Worm (Caenorhabditis elegans) whole organism, L1 larva: ENCODE measurements around the gene mom-1.

ENCODE experiments used
- C04F5.9 ChIP-seq: sonication (generic microtip); optimal IDR thresholded peaks from 2 replicates; lab custom pipeline; 2016; ENCODE audit warnings: missing genetic modification characterization, missing compliant biosample characterization
- F16B12.6 ChIP-seq: fragments of 150-350 bp; optimal IDR thresholded peaks from 2 replicates; lab custom pipeline; 2014; ENCODE audit warnings: missing biosample characterization, missing genetic modification characterization
- Y116A8C.19 ChIP-seq: sonication (generic microtip); optimal IDR thresholded peaks from 2 replicates; lab custom pipeline; 2016; ENCODE audit warnings: missing compliant biosample characterization, missing genetic modification characterization, borderline replicate concordance
- aha-1 ChIP-seq: fragments of 150-350 bp; optimal IDR thresholded peaks from 2 replicates; lab custom pipeline; 2014; ENCODE audit warnings: missing biosample characterization, missing genetic modification characterization
- ceh-82 ChIP-seq, 3 experiments: fragments of 150-350 bp in 1 of 3; sonication (generic microtip) in 2 of 3; optimal IDR thresholded peaks; 2 replicates each; lab custom pipeline; 2014 to 2017; ENCODE audit warnings: missing biosample characterization in 3 of 3, missing genetic modification characterization in 3 of 3
- ceh-88 ChIP-seq: fragments of 200-800 bp; sonication (Bioruptor generic); IDR thresholded peaks from 2 replicates; pipeline ENCODE4 v1.3.6; 2022; ENCODE audit warnings: missing genetic modification characterization, missing compliant biosample characterization
- ces-1 ChIP-seq: fragments of 150-350 bp; optimal IDR thresholded peaks from 2 replicates; lab custom pipeline; 2014; ENCODE audit warnings: missing biosample characterization, missing genetic modification reagents, missing genetic modification characterization
- dsc-1 ChIP-seq: sonication (generic microtip); optimal IDR thresholded peaks from 2 replicates; lab custom pipeline; 2016; ENCODE audit warnings: mild to moderate bottlenecking, missing genetic modification characterization, missing compliant biosample characterization
- efl-1 ChIP-seq, 4 experiments: fragments of 150-350 bp; optimal IDR thresholded peaks in 3 of 4; peaks in 1 of 4; 1 replicate in 1 of 4; 2 replicates in 3 of 4; lab custom pipeline; 2014; ENCODE audit warnings: missing biosample characterization in 2 of 4, missing genetic modification characterization in 2 of 4, missing genetic modification reagents in 2 of 4
- efl-3 ChIP-seq: fragments of 200-800 bp; sonication (Bioruptor generic); optimal IDR thresholded peaks from 2 replicates; lab custom pipeline; 2018; ENCODE audit warnings: mild to moderate bottlenecking, missing genetic modification characterization, missing compliant biosample characterization
- egl-13 ChIP-seq: sonication (generic microtip); optimal IDR thresholded peaks from 2 replicates; lab custom pipeline; 2016; ENCODE audit warnings: missing genotype, missing genetic modification reagents, missing genetic modification characterization, missing compliant biosample characterization
- elt-2 ChIP-seq: sonication (generic microtip); optimal IDR thresholded peaks from 2 replicates; lab custom pipeline; 2016; ENCODE audit warnings: missing genetic modification characterization, mild to moderate bottlenecking, inconsistent platforms, missing compliant biosample characterization, missing genetic modification reagents
- fkh-10 ChIP-seq: sonication (generic microtip); optimal IDR thresholded peaks from 2 replicates; lab custom pipeline; 2017; ENCODE audit warnings: missing biosample characterization, missing genetic modification reagents, missing genetic modification characterization
- fkh-4 ChIP-seq: sonication (generic microtip); optimal IDR thresholded peaks from 2 replicates; lab custom pipeline; 2016; ENCODE audit warnings: missing compliant biosample characterization, missing genetic modification characterization, borderline replicate concordance
- fos-1 ChIP-seq: fragments of 150-350 bp; optimal IDR thresholded peaks from 2 replicates; lab custom pipeline; 2014; ENCODE audit warnings: missing biosample characterization, missing genetic modification characterization
- isw-1 ChIP-seq: fragments of 200-800 bp; sonication (Bioruptor generic); IDR thresholded peaks from 2 replicates; pipeline ENCODE4 v1.3.6; 2022; ENCODE audit warnings: missing genetic modification characterization, missing compliant biosample characterization
- jun-1 ChIP-seq: fragments of 150-350 bp; optimal IDR thresholded peaks from 2 replicates; lab custom pipeline; 2014; ENCODE audit warnings: missing biosample characterization, missing genetic modification reagents, missing genetic modification characterization
- lin-14 ChIP-seq: fragments of 200-800 bp; sonication (Bioruptor generic); optimal IDR thresholded peaks from 2 replicates; lab custom pipeline; 2018; ENCODE audit warnings: mild to moderate bottlenecking, missing genetic modification characterization, moderate library complexity, missing compliant biosample characterization
- lsy-2 ChIP-seq, 2 experiments: fragments of 150-350 bp; optimal IDR thresholded peaks; 2 replicates each; lab custom pipeline; 2014; ENCODE audit warnings: missing biosample characterization in 2 of 2, missing genetic modification characterization in 2 of 2
- mdl-1 ChIP-seq, 2 experiments: fragments of 150-350 bp; optimal IDR thresholded peaks; 2 replicates each; lab custom pipeline; 2014 to 2017; ENCODE audit warnings: missing biosample characterization in 2 of 2, missing genetic modification characterization in 2 of 2, inconsistent platforms in 1 of 2
- mep-1 ChIP-seq: fragments of 150-350 bp; optimal IDR thresholded peaks from 2 replicates; lab custom pipeline; 2014; ENCODE audit warnings: missing biosample characterization, missing genetic modification characterization
- nhr-12 ChIP-seq: sonication (generic microtip); optimal IDR thresholded peaks from 2 replicates; lab custom pipeline; 2017; ENCODE audit warnings: missing biosample characterization, missing genetic modification characterization
- nhr-20 ChIP-seq: sonication (generic microtip); optimal IDR thresholded peaks from 2 replicates; lab custom pipeline; 2016; ENCODE audit warnings: mild to moderate bottlenecking, missing genetic modification characterization, missing compliant biosample characterization
- nhr-237 ChIP-seq: fragments of 150-350 bp; optimal IDR thresholded peaks from 2 replicates; lab custom pipeline; 2014; ENCODE audit warnings: missing biosample characterization, missing genetic modification characterization
- nhr-71 ChIP-seq: sonication (generic microtip); optimal IDR thresholded peaks from 2 replicates; lab custom pipeline; 2016; ENCODE audit warnings: mild to moderate bottlenecking, missing genetic modification characterization, moderate library complexity, missing compliant biosample characterization
- nhr-77 ChIP-seq: fragments of 150-350 bp; optimal IDR thresholded peaks from 2 replicates; lab custom pipeline; 2014; ENCODE audit warnings: missing biosample characterization, missing genetic modification characterization
- pqm-1 ChIP-seq: sonication (generic microtip); optimal IDR thresholded peaks from 3 replicates; lab custom pipeline; 2017; ENCODE audit warnings: missing biosample characterization, missing genetic modification characterization
- rnt-1 ChIP-seq: sonication (generic microtip); optimal IDR thresholded peaks from 2 replicates; lab custom pipeline; 2016; ENCODE audit warnings: mild to moderate bottlenecking, missing genetic modification characterization, moderate library complexity, missing compliant biosample characterization
- skn-1 ChIP-seq: fragments of 150-350 bp; optimal IDR thresholded peaks from 2 replicates; lab custom pipeline; 2014; ENCODE audit warnings: missing biosample characterization, missing genetic modification characterization
- snpc-4 ChIP-seq: fragments of 150-350 bp; optimal IDR thresholded peaks from 2 replicates; lab custom pipeline; 2014; ENCODE audit warnings: missing biosample characterization, missing genetic modification characterization
- snu-23 ChIP-seq: sonication (generic microtip); optimal IDR thresholded peaks from 2 replicates; lab custom pipeline; 2016; ENCODE audit warnings: missing genetic modification characterization, missing compliant biosample characterization
- sox-4 ChIP-seq: sonication (generic microtip); optimal IDR thresholded peaks from 2 replicates; lab custom pipeline; 2016; ENCODE audit warnings: missing genetic modification characterization, missing compliant biosample characterization
- swsn-7 ChIP-seq: sonication (generic microtip); optimal IDR thresholded peaks from 2 replicates; lab custom pipeline; 2016; ENCODE audit warnings: missing genetic modification characterization, missing compliant biosample characterization
- unc-130 ChIP-seq: fragments of 150-350 bp; optimal IDR thresholded peaks from 2 replicates; lab custom pipeline; 2017; ENCODE audit warnings: missing biosample characterization, missing genetic modification characterization, inconsistent platforms
- unc-98 ChIP-seq: fragments of 200-800 bp; sonication (Bioruptor generic); IDR thresholded peaks from 2 replicates; pipeline ENCODE4 v1.3.6; 2022; ENCODE audit warnings: missing genetic modification characterization, missing compliant biosample characterization
- vab-15 ChIP-seq: sonication (generic microtip); optimal IDR thresholded peaks from 2 replicates; lab custom pipeline; 2017; ENCODE audit warnings: missing genotype, mild to moderate bottlenecking, missing genetic modification characterization, missing compliant biosample characterization
- zag-1 ChIP-seq: fragments of 150-350 bp; optimal IDR thresholded peaks from 2 replicates; lab custom pipeline; 2014; ENCODE audit warnings: missing biosample characterization, missing genetic modification characterization
- ztf-11 ChIP-seq, 2 experiments: sonication (generic microtip); optimal IDR thresholded peaks; 2 replicates each; lab custom pipeline; 2016 to 2017; ENCODE audit warnings: missing genetic modification characterization in 2 of 2, missing biosample characterization in 1 of 2, missing compliant biosample characterization in 1 of 2
- ztf-4 ChIP-seq: fragments of 150-350 bp; optimal IDR thresholded peaks from 2 replicates; lab custom pipeline; 2014; ENCODE audit warnings: missing biosample characterization, missing genetic modification characterization

Gene mom-1

ce11 chrX:6252752-6253151 is 40.2 kb upstream of the mom-1 start:
- TF ChIP-seq lin-14 (GFP tag; lab: Kevin White, UChicago): no peak
- no peak for TF ChIP-seq egl-13 (tag; lab: Kevin White, UChicago)
- TF ChIP-seq swsn-7 (tag; lab: Kevin White, UChicago): peak; percentile 3
- TF ChIP-seq aha-1 (tag; lab: Kevin White, UChicago): no peak
- TF ChIP-seq Y116A8C.19 (tag; lab: Kevin White, UChicago): no peak
- TF ChIP-seq nhr-20 (tag; lab: Kevin White, UChicago): peak; percentile 11
- TF ChIP-seq rnt-1: peak; percentile 9
- TF ChIP-seq sox-4 (tag; lab: Kevin White, UChicago): no peak

ce11 chrX:6253160-6253559 is 39.8 kb upstream of the mom-1 start:
- TF ChIP-seq Y116A8C.19 (tag; lab: Kevin White, UChicago) (no peak), zag-1 (no peak), nhr-71 (tag; lab: Kevin White, UChicago) (no peak), unc-130 (tag; lab: Kevin White, UChicago) (no peak), fkh-10 (GFP tag; lab: Kevin White, UChicago) (no peak), dsc-1 (no peak), skn-1 (no peak), rnt-1 (peak; percentile 16), vab-15 (tag; lab: Kevin White, UChicago) (no peak), mdl-1 (tag; optimal IDR thresholded peaks at IDR 0.05; lab: Kevin White, UChicago) (no peak), nhr-237 (no peak), elt-2 (no peak), mep-1 (tag; lab: Kevin White, UChicago) (no peak), jun-1 (tag; lab: Kevin White, UChicago) (no peak), ces-1 (GFP tag; lab: Kevin White, UChicago) (no peak), pqm-1 (tag; lab: Kevin White, UChicago) (no peak), ztf-4 (tag; lab: Kevin White, UChicago) (no peak), fkh-4 (tag; lab: Kevin White, UChicago) (no peak), F16B12.6 (no peak), efl-3 (no peak), ceh-82 (tag; optimal IDR thresholded peaks at IDR 0.05; lab: Kevin White, UChicago) (no peak), fos-1 (no peak), C04F5.9 (no peak), aha-1 (tag; lab: Kevin White, UChicago) (no peak), ceh-88 (GFP tag; lab: Robert Waterston, UW) (peak; percentile 17), ztf-11 (tag; optimal IDR thresholded peaks at IDR 0.05; lab: Kevin White, UChicago) (no peak), efl-1 (optimal IDR thresholded peaks at IDR 0.05; lab: Kevin White, UChicago) (no peak), efl-1 (GFP tag; optimal IDR thresholded peaks at IDR 0.05 in 1 of 2; lab: Kevin White, UChicago) (peak in 1 of 2 experiments; percentile 50)

ce11 chrX:6253566-6253898 is 39.4 kb upstream of the mom-1 start:
- peak; percentile 36 for TF ChIP-seq mep-1 (tag; lab: Kevin White, UChicago)
- no peak for TF ChIP-seq nhr-77
- peak in 1 of 2 experiments; percentile 37 for TF ChIP-seq lsy-2 (tag; optimal IDR thresholded peaks at IDR 0.05; lab: Kevin White, UChicago)
- TF ChIP-seq fkh-10 (GFP tag; lab: Kevin White, UChicago): no peak
- TF ChIP-seq snpc-4 (tag; lab: Kevin White, UChicago): no peak
- peak; percentile 19 for TF ChIP-seq snu-23
- TF ChIP-seq isw-1 (GFP tag; lab: Robert Waterston, UW): no peak
- TF ChIP-seq nhr-12: no peak
- TF ChIP-seq sox-4 (tag; lab: Kevin White, UChicago): no peak
- no peak for TF ChIP-seq ztf-11 (tag; optimal IDR thresholded peaks at IDR 0.05; lab: Kevin White, UChicago)
- TF ChIP-seq unc-98: no peak
